Worm (Caenorhabditis elegans) whole organism, mixed stage, embryonic: Measurements from ENCODE around the gene F46B3.14.

ENCODE experiments used
- bed-3 ChIP-seq: fragments of 200-800 bp; sonication (Bioruptor generic); optimal IDR thresholded peaks from 3 replicates; lab custom pipeline; 2018; ENCODE audit warnings: mild to moderate bottlenecking, missing genetic modification characterization, moderate library complexity, missing compliant biosample characterization
- blmp-1 ChIP-seq: fragments of 150-350 bp; optimal IDR thresholded peaks from 2 replicates; lab custom pipeline; 2014; ENCODE audit warnings: missing biosample characterization, missing genetic modification characterization
- ceh-39 ChIP-seq: fragments of 150-350 bp; optimal IDR thresholded peaks from 2 replicates; lab custom pipeline; 2014; ENCODE audit warnings: missing biosample characterization, missing genetic modification characterization
- ceh-43 ChIP-seq: fragments of 200-800 bp; sonication (Bioruptor generic); optimal IDR thresholded peaks from 2 replicates; lab custom pipeline; 2018; ENCODE audit warnings: mild to moderate bottlenecking, missing genetic modification characterization, moderate library complexity, missing compliant biosample characterization
- ceh-83 ChIP-seq: fragments of 200-800 bp; sonication (Bioruptor generic); optimal IDR thresholded peaks from 2 replicates; lab custom pipeline; 2018; ENCODE audit warnings: mild to moderate bottlenecking, missing genetic modification characterization, missing compliant biosample characterization
- ces-1 ChIP-seq: fragments of 150-350 bp; optimal IDR thresholded peaks from 2 replicates; lab custom pipeline; 2014; ENCODE audit warnings: missing biosample characterization, missing genetic modification reagents, missing genetic modification characterization
- cnd-1 ChIP-seq: fragments of 200-800 bp; sonication (Bioruptor generic); optimal IDR thresholded peaks from 2 replicates; lab custom pipeline; 2018; ENCODE audit warnings: mild to moderate bottlenecking, missing genetic modification characterization, missing compliant biosample characterization
- elt-1 ChIP-seq: sonication (generic microtip); optimal IDR thresholded peaks from 2 replicates; lab custom pipeline; 2017; ENCODE audit warnings: missing genetic modification characterization, mild to moderate bottlenecking, missing compliant biosample characterization, antibody characterized with exemption, moderate library complexity, borderline replicate concordance; ENCODE audit not compliant: insufficient read depth
- elt-3 ChIP-seq: fragments of 150-350 bp; optimal IDR thresholded peaks from 2 replicates; lab custom pipeline; 2014; ENCODE audit warnings: missing biosample characterization, missing genetic modification characterization
- flh-1 ChIP-seq: fragments of 200-800 bp; sonication (Bioruptor generic); optimal IDR thresholded peaks from 2 replicates; lab custom pipeline; 2018; ENCODE audit warnings: mild to moderate bottlenecking, missing genetic modification characterization, moderate library complexity, missing compliant biosample characterization
- ham-2 ChIP-seq: fragments of 200-800 bp; sonication (Bioruptor generic); optimal IDR thresholded peaks from 2 replicates; lab custom pipeline; 2018; ENCODE audit warnings: mild to moderate bottlenecking, missing genetic modification characterization, missing compliant biosample characterization
- hlh-1 ChIP-seq: fragments of 150-350 bp; optimal IDR thresholded peaks from 2 replicates; lab custom pipeline; 2014; ENCODE audit warnings: missing biosample characterization, missing genetic modification reagents, missing genetic modification characterization
- lin-13 ChIP-seq: fragments of 150-350 bp; optimal IDR thresholded peaks from 2 replicates; lab custom pipeline; 2014; ENCODE audit warnings: missing biosample characterization, missing genetic modification characterization
- lin-32 ChIP-seq: fragments of 200-800 bp; sonication (Bioruptor generic); optimal IDR thresholded peaks from 2 replicates; lab custom pipeline; 2018; ENCODE audit warnings: mild to moderate bottlenecking, missing genetic modification characterization, missing compliant biosample characterization
- lsy-2 ChIP-seq: fragments of 150-350 bp; optimal IDR thresholded peaks from 2 replicates; lab custom pipeline; 2014; ENCODE audit warnings: missing biosample characterization, missing genetic modification characterization
- mab-5 ChIP-seq: fragments of 150-350 bp; optimal IDR thresholded peaks from 2 replicates; lab custom pipeline; 2014; ENCODE audit warnings: missing biosample characterization, missing genetic modification characterization
- mep-1 ChIP-seq: fragments of 150-350 bp; optimal IDR thresholded peaks from 2 replicates; lab custom pipeline; 2017; ENCODE audit warnings: missing biosample characterization, missing genetic modification reagents, missing genetic modification characterization, inconsistent platforms
- mls-2 ChIP-seq: sonication (generic microtip); optimal IDR thresholded peaks from 2 replicates; lab custom pipeline; 2016; ENCODE audit warnings: mild to moderate bottlenecking, missing genetic modification characterization, moderate library complexity, missing compliant biosample characterization
- nhr-2 ChIP-seq: fragments of 150-350 bp; optimal IDR thresholded peaks from 2 replicates; lab custom pipeline; 2014; ENCODE audit warnings: missing biosample characterization, missing genetic modification characterization
- nhr-28 ChIP-seq: fragments of 150-350 bp; optimal IDR thresholded peaks from 2 replicates; lab custom pipeline; 2014; ENCODE audit warnings: missing biosample characterization, missing genetic modification characterization
- nhr-76 ChIP-seq: sonication (generic microtip); optimal IDR thresholded peaks from 2 replicates; lab custom pipeline; 2017; ENCODE audit warnings: missing biosample characterization, missing genetic modification characterization
- sem-2 ChIP-seq: fragments of 200-800 bp; sonication (Bioruptor generic); optimal IDR thresholded peaks from 2 replicates; lab custom pipeline; 2018; ENCODE audit warnings: mild to moderate bottlenecking, missing genetic modification characterization, missing compliant biosample characterization
- snpc-4 ChIP-seq: fragments of 150-350 bp; optimal IDR thresholded peaks from 2 replicates; lab custom pipeline; 2014; ENCODE audit warnings: missing biosample characterization, missing genetic modification characterization
- tbx-8 ChIP-seq: fragments of 200-800 bp; sonication (Bioruptor generic); optimal IDR thresholded peaks from 2 replicates; lab custom pipeline; 2018; ENCODE audit warnings: mild to moderate bottlenecking, missing genetic modification characterization, moderate library complexity, missing compliant biosample characterization
- unc-120 ChIP-seq: sonication (generic microtip); optimal IDR thresholded peaks from 2 replicates; lab custom pipeline; 2017; ENCODE audit warnings: missing genetic modification characterization, missing compliant biosample characterization; ENCODE audit not compliant: poor library complexity, severe bottlenecking
- unc-39 ChIP-seq: fragments of 150-350 bp; optimal IDR thresholded peaks from 2 replicates; lab custom pipeline; 2014; ENCODE audit warnings: missing biosample characterization, missing genetic modification characterization
- unc-62 ChIP-seq: fragments of 150-350 bp; optimal IDR thresholded peaks from 2 replicates; lab custom pipeline; 2014; ENCODE audit warnings: missing biosample characterization, missing genetic modification reagents, missing genetic modification characterization
- zip-8 ChIP-seq: fragments of 150-350 bp; optimal IDR thresholded peaks from 2 replicates; lab custom pipeline; 2014; ENCODE audit warnings: missing biosample characterization, missing genetic modification characterization
- ztf-11 ChIP-seq: fragments of 150-350 bp; optimal IDR thresholded peaks from 2 replicates; lab custom pipeline; 2014; ENCODE audit warnings: missing biosample characterization, missing genetic modification characterization

The F46B3.14 gene

ce11 chrV:20631255-20631654, at the start of gene F46B3.14:
Gene F46B3.14 (minus strand): TSS chrV:20631355.
- TF ChIP-seq mep-1 (tag; lab: Kevin White, UChicago) (no peak), flh-1 (GFP tag; lab: Kevin White, UChicago) (no peak), ceh-43 (GFP tag; lab: Kevin White, UChicago) (no peak), bed-3 (no peak), snpc-4 (tag; lab: Kevin White, UChicago) (no peak), lsy-2 (tag; lab: Kevin White, UChicago) (no peak), cnd-1 (no peak), sem-2 (GFP tag; lab: Kevin White, UChicago) (no peak), mab-5 (tag; lab: Kevin White, UChicago) (no peak), ham-2 (no peak), blmp-1 (tag; lab: Kevin White, UChicago) (no peak), elt-1 (tag; lab: Kevin White, UChicago) (no peak), lin-13 (no peak)

- TF ChIP-seq unc-120 (tag; lab: Kevin White, UChicago) (no peak), hlh-1 (no peak), nhr-28 (tag; lab: Kevin White, UChicago) (no peak), elt-3 (tag; lab: Kevin White, UChicago) (no peak), tbx-8 (GFP tag; lab: Kevin White, UChicago) (no peak), sem-2 (GFP tag; lab: Kevin White, UChicago) (no peak), ztf-11 (no peak), lsy-2 (tag; lab: Kevin White, UChicago) (no peak), lin-32 (GFP tag; lab: Kevin White, UChicago) (no peak), nhr-2 (tag; lab: Kevin White, UChicago) (no peak), zip-8 (tag; lab: Kevin White, UChicago) (no peak)
Measured at ce11 chrV:20680189-20680588, 49.0 kb upstream of the F46B3.14 start.

- TF ChIP-seq ham-2 (no peak), sem-2 (GFP tag; lab: Kevin White, UChicago) (peak; percentile 14)
- TF ChIP-seq, all 35 proteins: peak for 1
Measured at ce11 chrV:20670625-20671024, 39.5 kb upstream of the F46B3.14 start.

ce11 chrV:20666905-20667304, 35.8 kb upstream of the F46B3.14 start, which contains the start of gene mlt-11:
Gene mlt-11 (plus strand): TSS chrV:20667205.
- TF ChIP-seq elt-3 (tag; lab: Kevin White, UChicago) (no peak), zip-8 (tag; lab: Kevin White, UChicago) (no peak), ces-1 (GFP tag; lab: Kevin White, UChicago) (no peak), mls-2 (tag; lab: Kevin White, UChicago) (no peak), snpc-4 (tag; lab: Kevin White, UChicago) (no peak), flh-1 (GFP tag; lab: Kevin White, UChicago) (no peak), ceh-39 (no peak), hlh-1 (no peak), elt-1 (tag; lab: Kevin White, UChicago) (no peak), lin-32 (GFP tag; lab: Kevin White, UChicago) (no peak), ceh-83 (no peak), nhr-2 (tag; lab: Kevin White, UChicago) (no peak), nhr-76 (tag; lab: Kevin White, UChicago) (no peak), mab-5 (tag; lab: Kevin White, UChicago) (no peak), ceh-43 (GFP tag; lab: Kevin White, UChicago) (no peak)

- TF ChIP-seq unc-62 (GFP tag; lab: Kevin White, UChicago), result no peak
- peak; percentile 84 for TF ChIP-seq blmp-1 (tag; lab: Kevin White, UChicago)
- TF ChIP-seq zip-8 (tag; lab: Kevin White, UChicago), result peak; percentile 54
Measured at ce11 chrV:20664930-20665329, 33.8 kb upstream of the F46B3.14 start.

ce11 chrV:20663736-20664135, 32.6 kb upstream of the F46B3.14 start:
- TF ChIP-seq bed-3, result no peak
- TF ChIP-seq blmp-1 (tag; lab: Kevin White, UChicago), result peak; percentile 18
- no peak for TF ChIP-seq unc-39
